Fruit fly (Drosophila melanogaster): ENCODE data around the gene PH4alphaSG1.

The PH4alphaSG1 gene

dm6 chr3R:30540196-30540595 is 34.7 kb upstream of the PH4alphaSG1 start (continued):
- peak; percentile 86 for TF ChIP-seq sens-2 (GFP tag; IDR thresholded peaks at IDR 0.05)
- peak; percentile 83 for TF ChIP-seq CG10959 (GFP tag; IDR thresholded peaks at IDR 0.05)
- peak; percentile 94 for TF ChIP-seq CG7786 (GFP tag; optimal IDR thresholded peaks at IDR 0.05)
- peak; percentile 94 for TF ChIP-seq Ptx1 (GFP tag; IDR thresholded peaks at IDR 0.05)
- TF ChIP-seq org-1 (GFP tag; optimal IDR thresholded peaks at IDR 0.05): peak; percentile 93
- TF ChIP-seq CG10654 (GFP tag; optimal IDR thresholded peaks at IDR 0.05): peak; percentile 93
- TF ChIP-seq Hand (GFP tag; optimal IDR thresholded peaks at IDR 0.05): peak; percentile 87
- TF ChIP-seq sug (tag; optimal IDR thresholded peaks at IDR 0.05): peak; percentile 87
- TF ChIP-seq CG31224 (GFP tag; IDR thresholded peaks at IDR 0.05): peak; percentile 89
- peak; percentile 87 for TF ChIP-seq CG9215 (GFP tag; IDR thresholded peaks at IDR 0.05)
- TF ChIP-seq CG12769 (tag; optimal IDR thresholded peaks at IDR 0.05): peak; percentile 88
- TF ChIP-seq CG6272 (GFP tag; IDR thresholded peaks at IDR 0.05): peak; percentile 85
- peak; percentile 94 for TF ChIP-seq dmrt99B (tag; optimal IDR thresholded peaks at IDR 0.05)
- TF ChIP-seq vfl (GFP tag; optimal IDR thresholded peaks at IDR 0.05): peak; percentile 89
- peak; percentile 93 for TF ChIP-seq B-H2 (GFP tag; optimal IDR thresholded peaks at IDR 0.05)
- TF ChIP-seq inv (GFP tag; IDR thresholded peaks at IDR 0.05; ENCODE audit: partially characterized antibody): no peak
- peak; percentile 80 for TF ChIP-seq kay (GFP tag; optimal IDR thresholded peaks at IDR 0.05)
- no peak for TF ChIP-seq sna (GFP tag; IDR thresholded peaks at IDR 0.05; ENCODE audit: partially characterized antibody)
- peak; percentile 92 for TF ChIP-seq CG7556 (GFP tag; optimal IDR thresholded peaks at IDR 0.05)
- no peak for TF ChIP-seq pros (GFP tag; optimal IDR thresholded peaks at IDR 0.05)
- peak in 1 of 3 experiments; percentile 67 for TF ChIP-seq lola (GFP tag; optimal IDR thresholded peaks at IDR 0.05)
- TF ChIP-seq CG17568 (GFP tag; optimal IDR thresholded peaks at IDR 0.05): peak; percentile 84
- TF ChIP-seq fru (optimal IDR thresholded peaks at IDR 0.05): no peak
- TF ChIP-seq slbo (GFP tag; IDR thresholded peaks at IDR 0.05): peak; percentile 96
- TF ChIP-seq gem (tag; optimal IDR thresholded peaks at IDR 0.05): peak; percentile 94
- peak; percentile 86 for TF ChIP-seq CG17385 (GFP tag; optimal IDR thresholded peaks at IDR 0.05)
- peak; percentile 92 for TF ChIP-seq CG12071 (GFP tag; optimal IDR thresholded peaks at IDR 0.05)
- TF ChIP-seq jumu (GFP tag; optimal IDR thresholded peaks at IDR 0.05): peak; percentile 95
- peak; percentile 85 for TF ChIP-seq CG5953 (GFP tag; IDR thresholded peaks at IDR 0.05)
- peak; percentile 94 for TF ChIP-seq pnt (GFP tag; optimal IDR thresholded peaks at IDR 0.05)
- no peak for TF ChIP-seq CG7271 (tag; optimal IDR thresholded peaks at IDR 0.05)
- peak; percentile 71; the same call in 1 of the 2 replicates for TF ChIP-seq CG10321 (GFP tag; IDR thresholded peaks at IDR 0.05)
- peak; percentile 63 for TF ChIP-seq CG15696 (tag; optimal IDR thresholded peaks at IDR 0.05)
- TF ChIP-seq unc-4 (GFP tag; IDR thresholded peaks at IDR 0.05; ENCODE audit: partially characterized antibody): no peak
- peak; percentile 88 for TF ChIP-seq CG12104 (GFP tag; optimal IDR thresholded peaks at IDR 0.05)
- TF ChIP-seq p53 (GFP tag; optimal IDR thresholded peaks at IDR 0.05): peak; percentile 89
- TF ChIP-seq Trl (optimal IDR thresholded peaks at IDR 0.05): no peak
- TF ChIP-seq Trl (GFP tag; optimal IDR thresholded peaks at IDR 0.05): peak; percentile 96
- peak; percentile 86 for TF ChIP-seq CG6175 (GFP tag; IDR thresholded peaks at IDR 0.05)
- TF ChIP-seq Sry-δ (GFP tag; optimal IDR thresholded peaks at IDR 0.05): peak; percentile 66
- peak; percentile 52 for TF ChIP-seq CG10565 (GFP tag; optimal IDR thresholded peaks at IDR 0.05)
- peak; percentile 90 for TF ChIP-seq ara (GFP tag; IDR thresholded peaks at IDR 0.05)
- TF ChIP-seq fu2 (GFP tag; optimal IDR thresholded peaks at IDR 0.05): peak; percentile 90
- peak; percentile 82 for TF ChIP-seq abd-A (tag; optimal IDR thresholded peaks at IDR 0.05)
- peak; percentile 79 for TF ChIP-seq cato (GFP tag; optimal IDR thresholded peaks at IDR 0.05; ENCODE audit: borderline replicate concordance)
- peak; percentile 92 for TF ChIP-seq CoRest (tag; optimal IDR thresholded peaks at IDR 0.05)
- TF ChIP-seq Tbp (GFP tag; optimal IDR thresholded peaks at IDR 0.05): no peak
- peak; percentile 95 for TF ChIP-seq CG9817 (tag; optimal IDR thresholded peaks at IDR 0.05)
- TF ChIP-seq klu (GFP tag; IDR thresholded peaks at IDR 0.05): peak; percentile 86
- TF ChIP-seq Hey (tag; optimal IDR thresholded peaks at IDR 0.05): peak; percentile 77
- peak; percentile 80 for TF ChIP-seq CG11696 (GFP tag; IDR thresholded peaks at IDR 0.05)
- peak; percentile 85 for TF ChIP-seq Sox100B (GFP tag; optimal IDR thresholded peaks at IDR 0.05)
